Worm (Caenorhabditis elegans) whole organism, early embryonic: ENCODE data around the gene D1054.9.

Experiments used
- flt-1 ChIP-seq: fragments of 200-800 bp; sonication (Bioruptor generic); IDR thresholded peaks from 2 replicates; pipeline ENCODE4 v1.3.6; 2022; ENCODE audit warnings: missing genetic modification characterization, missing compliant biosample characterization
- hmbx-1 ChIP-seq: sonication (generic microtip); optimal IDR thresholded peaks from 2 replicates; lab custom pipeline; 2016; ENCODE audit warnings: mild to moderate bottlenecking, missing genetic modification characterization, missing compliant biosample characterization

DNA sequence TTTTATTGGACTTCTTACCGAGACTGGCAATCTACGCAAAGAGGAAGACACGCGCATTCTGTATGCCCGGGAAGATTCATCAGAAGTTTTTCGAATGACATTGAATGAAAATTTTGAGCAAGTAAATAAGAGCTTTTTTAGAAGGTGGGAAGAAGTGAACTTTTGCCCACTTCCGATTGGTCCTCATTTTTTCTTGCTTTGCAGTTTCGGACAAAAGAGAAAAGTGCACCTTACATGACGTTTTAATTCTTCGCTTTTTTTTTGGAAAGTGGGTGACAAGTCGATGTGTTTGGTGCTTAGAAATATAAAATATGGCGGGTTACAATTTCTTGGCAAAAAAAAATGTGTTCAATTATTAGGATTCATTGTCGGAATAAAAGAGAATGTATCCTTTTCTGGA, 13.5 kb upstream of the D1054.9 start, which contains the start of gene secs-1:
- TF ChIP-seq hmbx-1 (tag; lab: Kevin White, UChicago): no peak
- no peak for TF ChIP-seq flt-1 (GFP tag; lab: Robert Waterston, UW)
